Fruit fly (Drosophila melanogaster): Measurements from ENCODE around the gene CG4456.

- TF ChIP-seq psq (optimal IDR thresholded peaks at IDR 0.05) (no peak), EcR (GFP tag; optimal IDR thresholded peaks at IDR 0.05) (no peak), usp (GFP tag; optimal IDR thresholded peaks at IDR 0.05) (no peak), CG8478 (optimal IDR thresholded peaks at IDR 0.05) (no peak)
These were observed 7.2 kb downstream of the CG4456 start, which contains the start of gene Hsp67Ba for dm6 chr3L:9379484-9380343.

All from whole organism.